Fruit fly (Drosophila melanogaster) whole organism, wandering third instar larva: ENCODE results near the gene Ggt-1.

Source experiments
- CG32264 ChIP-seq: fragments of 200-800 bp; sonication (Bioruptor generic); optimal IDR thresholded peaks from 2 replicates; lab custom pipeline; 2016; ENCODE audit warnings: missing biosample characterization, missing genetic modification characterization
- CG9705 ChIP-seq: fragments of 200-800 bp; sonication (Bioruptor generic); optimal IDR thresholded peaks from 2 replicates; lab custom pipeline; 2018; ENCODE audit warnings: missing biosample characterization, mild to moderate bottlenecking, missing genetic modification characterization
- Dfd ChIP-seq: fragments of >200 bp; optimal IDR thresholded peaks from 2 replicates; lab custom pipeline; 2017; ENCODE audit warnings: missing biosample characterization, missing genetic modification characterization
- Dif ChIP-seq: fragments of 200-275, 200-300 bp; sonication (Bioruptor generic); optimal IDR thresholded peaks from 2 replicates; lab custom pipeline; 2018; ENCODE audit warnings: missing biosample characterization, missing genetic modification characterization; ENCODE audit not compliant: partially characterized antibody
- GATAd ChIP-seq: sonication (Bioruptor generic); optimal IDR thresholded peaks from 2 replicates; lab custom pipeline; 2016; ENCODE audit warnings: missing biosample characterization, missing genetic modification characterization
- HLH106 ChIP-seq: fragments of 200-800 bp; optimal IDR thresholded peaks from 3 replicates; lab custom pipeline; 2019; ENCODE audit warnings: missing biosample characterization, mild to moderate bottlenecking, missing genetic modification characterization, moderate library complexity
- Hnf4 ChIP-seq: fragments of 200-800 bp; sonication (Bioruptor generic); optimal IDR thresholded peaks from 2 replicates; lab custom pipeline; 2016; ENCODE audit warnings: missing biosample characterization, mild to moderate bottlenecking, missing genetic modification characterization
- Hr78 ChIP-seq: fragments of >200 bp; optimal IDR thresholded peaks from 2 replicates; lab custom pipeline; 2017; ENCODE audit warnings: missing biosample characterization, missing genetic modification characterization
- Hr83 ChIP-seq: fragments of 200-300 bp; sonication (Bioruptor generic); optimal IDR thresholded peaks from 2 replicates; lab custom pipeline; 2016; ENCODE audit warnings: missing biosample characterization, mild to moderate bottlenecking, missing genetic modification characterization, moderate library complexity; ENCODE audit not compliant: poor library complexity, severe bottlenecking
- Jra ChIP-seq: sonication (Bioruptor generic); optimal IDR thresholded peaks from 2 replicates; lab custom pipeline; 2016; ENCODE audit warnings: missing biosample characterization, missing genetic modification characterization
- Mio ChIP-seq: sonication (Bioruptor generic); optimal IDR thresholded peaks from 2 replicates; lab custom pipeline; 2016; ENCODE audit warnings: missing biosample characterization, missing genetic modification characterization
- Myc ChIP-seq: fragments of >200 bp; optimal IDR thresholded peaks from 2 replicates; lab custom pipeline; 2017
- N ChIP-seq: fragments of >200 bp; optimal IDR thresholded peaks from 2 replicates; lab custom pipeline; 2018; ENCODE audit warnings: missing biosample characterization, missing external identifiers, missing genetic modification characterization
- OdsH ChIP-seq: fragments of 200-800 bp; sonication (Bioruptor generic); optimal IDR thresholded peaks from 2 replicates; lab custom pipeline; 2016; ENCODE audit warnings: missing biosample characterization, mild to moderate bottlenecking, missing genetic modification characterization
- Rel ChIP-seq, 2 experiments: fragments of 200-800 bp; sonication (Bioruptor generic) in 1 of 2; optimal IDR thresholded peaks; 2 replicates in 1 of 2; 3 replicates in 1 of 2; lab custom pipeline; 2016 to 2019; ENCODE audit warnings: mild to moderate bottlenecking in 2 of 2, missing biosample characterization in 2 of 2, missing genetic modification characterization in 2 of 2, moderate library complexity in 1 of 2
- Sp1 ChIP-seq: fragments of 200-800 bp; sonication (Bioruptor generic); optimal IDR thresholded peaks from 3 replicates; lab custom pipeline; 2019; ENCODE audit warnings: missing biosample characterization, mild to moderate bottlenecking, missing genetic modification characterization, moderate library complexity
- Vsx2 ChIP-seq: fragments of 200-300, 225-300 bp; sonication (Bioruptor generic); optimal IDR thresholded peaks from 2 replicates; lab custom pipeline; 2018; ENCODE audit warnings: missing biosample characterization, missing genetic modification characterization; ENCODE audit not compliant: partially characterized antibody
- br ChIP-seq: fragments of 200-800 bp; sonication (Bioruptor generic); optimal IDR thresholded peaks from 2 replicates; lab custom pipeline; 2016; ENCODE audit warnings: missing biosample characterization, missing genetic modification characterization
- brk ChIP-seq: fragments of 200-800 bp; sonication (Bioruptor generic); optimal IDR thresholded peaks from 2 replicates; lab custom pipeline; 2016; ENCODE audit warnings: missing biosample characterization, mild to moderate bottlenecking, missing genetic modification characterization
- dl ChIP-seq, 2 experiments: fragments of 175-275, 200-275 bp in 1 of 2; fragments of 200-275 bp in 1 of 2; sonication (Bioruptor generic); optimal IDR thresholded peaks; lab custom pipeline; 2018; ENCODE audit warnings: mild to moderate bottlenecking in 2 of 2, missing biosample characterization in 2 of 2, missing genetic modification characterization in 2 of 2, moderate library complexity in 2 of 2; ENCODE audit not compliant: partially characterized antibody in 2 of 2, insufficient read depth in 1 of 2
- dsf ChIP-seq: sonication (Bioruptor generic); optimal IDR thresholded peaks from 2 replicates; lab custom pipeline; 2016; ENCODE audit warnings: missing biosample characterization, missing genetic modification characterization, borderline replicate concordance
- ey ChIP-seq: fragments of 200-800 bp; sonication (Bioruptor generic); optimal IDR thresholded peaks from 2 replicates; lab custom pipeline; 2016; ENCODE audit warnings: missing biosample characterization, missing genetic modification characterization
- foxo ChIP-seq, 2 experiments: fragments of 200-800 bp; sonication (Bioruptor generic); optimal IDR thresholded peaks; 2 replicates in 1 of 2; 3 replicates in 1 of 2; lab custom pipeline; 2016 to 2017; ENCODE audit warnings: missing biosample characterization in 2 of 2, missing genetic modification characterization in 2 of 2
- fru ChIP-seq: fragments of 200-800 bp; sonication (Bioruptor generic); optimal IDR thresholded peaks from 3 replicates; lab custom pipeline; 2016; ENCODE audit warnings: missing biosample characterization, mild to moderate bottlenecking, missing genetic modification characterization
- h ChIP-seq: fragments of 200-800 bp; sonication (Bioruptor generic); optimal IDR thresholded peaks from 3 replicates; lab custom pipeline; 2016; ENCODE audit warnings: missing biosample characterization, mild to moderate bottlenecking, missing genetic modification characterization
- jim ChIP-seq: fragments of 175-275, 200-325 bp; sonication (Bioruptor generic); optimal IDR thresholded peaks from 2 replicates; lab custom pipeline; 2016; ENCODE audit warnings: missing biosample characterization, mild to moderate bottlenecking, missing genetic modification characterization
- pan ChIP-seq: fragments of >200 bp; optimal IDR thresholded peaks from 2 replicates; lab custom pipeline; 2017
- psq ChIP-seq: fragments of 200-800 bp; sonication (Bioruptor generic); optimal IDR thresholded peaks from 3 replicates; lab custom pipeline; 2017; ENCODE audit warnings: missing biosample characterization, mild to moderate bottlenecking, missing genetic modification characterization, moderate library complexity
- rgr ChIP-seq: fragments of 200-800 bp; sonication (Bioruptor generic); optimal IDR thresholded peaks from 3 replicates; lab custom pipeline; 2016; ENCODE audit warnings: missing biosample characterization, mild to moderate bottlenecking, missing genetic modification characterization
- sv ChIP-seq: fragments of 200-800 bp; sonication (Bioruptor generic); optimal IDR thresholded peaks from 3 replicates; lab custom pipeline; 2016; ENCODE audit warnings: missing biosample characterization, missing genetic modification characterization
- tai ChIP-seq: sonication (Bioruptor generic); optimal IDR thresholded peaks from 2 replicates; lab custom pipeline; 2016; ENCODE audit warnings: missing biosample characterization, missing genetic modification characterization
- usp ChIP-seq: fragments of >200 bp; optimal IDR thresholded peaks from 2 replicates; lab custom pipeline; 2017; ENCODE audit warnings: missing biosample characterization, missing genetic modification characterization
- woc ChIP-seq: sonication (Bioruptor generic); optimal IDR thresholded peaks from 2 replicates; lab custom pipeline; 2016; ENCODE audit warnings: missing biosample characterization, mild to moderate bottlenecking, missing genetic modification characterization

The Ggt-1 gene

DNA sequence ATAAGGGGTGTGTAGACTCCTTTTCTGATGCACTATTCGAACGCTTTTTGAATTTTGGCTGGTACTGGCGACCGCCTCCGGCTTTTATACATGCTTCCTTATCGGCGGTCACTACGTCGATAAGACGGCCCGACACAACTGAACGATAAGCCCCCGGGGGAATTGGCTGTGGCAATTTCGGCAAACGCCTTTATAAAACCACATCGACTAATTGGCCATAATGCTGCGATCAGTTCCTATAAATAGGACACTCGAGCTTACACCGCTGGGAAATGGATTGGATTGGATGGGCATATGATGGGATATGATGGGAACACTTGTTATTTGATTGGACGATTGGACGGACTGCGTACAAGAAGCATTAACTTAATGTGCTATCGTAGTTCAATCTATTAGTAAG is 20.4 kb downstream of the Ggt-1 start, which contains the start of gene CG15044:
Gene CG15044, minus strand, starts transcription at position 66 of the 400 bp plus-strand sequence.
- peak; percentile 63 for TF ChIP-seq Vsx2
- no peak for TF ChIP-seq Rel (GFP tag; optimal IDR thresholded peaks at IDR 0.05; lab: Kevin White, UChicago)
- TF ChIP-seq Rel (tag; optimal IDR thresholded peaks at IDR 0.05; lab: Kevin White, UChicago): peak; percentile 8
- TF ChIP-seq usp (GFP tag; lab: Kevin White, UChicago): no peak

DNA sequence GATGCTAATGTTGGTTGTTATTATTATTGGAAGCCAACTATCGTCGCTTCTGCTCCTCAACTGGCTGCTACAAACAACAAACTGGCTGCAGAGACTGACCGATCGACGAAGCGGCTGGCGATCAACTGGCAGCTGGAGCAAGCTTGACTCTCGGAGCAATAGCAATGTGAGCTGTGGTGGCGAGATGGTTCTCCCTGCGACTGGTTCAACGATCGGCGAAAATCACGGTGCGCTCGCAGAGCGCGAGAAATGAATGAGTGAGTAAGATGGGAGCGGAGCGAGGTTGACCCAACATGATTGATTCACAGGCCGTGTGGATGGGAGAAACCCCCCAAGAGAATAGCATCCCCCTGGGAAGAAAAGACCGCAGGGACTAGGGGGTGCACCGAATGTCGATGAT is 22.8 kb downstream of the Ggt-1 start, which contains the start of gene CG15046:
Gene CG15046, minus strand, starts transcription at position 112 of the 400 bp plus-strand sequence.
- TF ChIP-seq Dfd (GFP tag; lab: Kevin White, UChicago): no peak
- no peak for TF ChIP-seq OdsH (GFP tag; lab: Kevin White, UChicago)
- no peak for TF ChIP-seq sv (GFP tag; lab: Kevin White, UChicago)
- TF ChIP-seq Mio (GFP tag; lab: Kevin White, UChicago): no peak
- TF ChIP-seq CG32264: no peak
- no peak for TF ChIP-seq dsf (GFP tag; lab: Kevin White, UChicago)
- TF ChIP-seq Hr78 (GFP tag; lab: Kevin White, UChicago): no peak
- no peak for TF ChIP-seq Sp1
- no peak for TF ChIP-seq CG9705 (GFP tag; lab: Kevin White, UChicago)
- peak; percentile 61 for TF ChIP-seq Dif (GFP tag; lab: Kevin White, UChicago)
- no peak for TF ChIP-seq jim (GFP tag; lab: Kevin White, UChicago)
- TF ChIP-seq GATAd (GFP tag; lab: Kevin White, UChicago): no peak
- TF ChIP-seq h (GFP tag; lab: Kevin White, UChicago): no peak
- no peak for TF ChIP-seq usp (GFP tag; lab: Kevin White, UChicago)
- no peak for TF ChIP-seq tai (GFP tag; lab: Kevin White, UChicago)
- no peak for TF ChIP-seq HLH106
- no peak for TF ChIP-seq ey
- no peak for TF ChIP-seq psq (GFP tag; lab: Kevin White, UChicago)
- peak; percentile 72 to 73 for TF ChIP-seq dl (GFP tag; optimal IDR thresholded peaks at IDR 0.05; lab: Kevin White, UChicago; ENCODE audit: insufficient read depth in 1 of 2, partially characterized antibody in 2 of 2)
- TF ChIP-seq Vsx2: peak; percentile 29
- no peak for TF ChIP-seq Hr83 (GFP tag; lab: Kevin White, UChicago)
- no peak for TF ChIP-seq brk (GFP tag; lab: Kevin White, UChicago)
- no peak for TF ChIP-seq Myc
- no peak for TF ChIP-seq br
- TF ChIP-seq pan (lab: Kevin White, UChicago): no peak
- TF ChIP-seq N (GFP tag; lab: Kevin White, UChicago): no peak
- no peak for TF ChIP-seq Rel (GFP tag; optimal IDR thresholded peaks at IDR 0.05; lab: Kevin White, UChicago)
- peak; percentile 38 for TF ChIP-seq Rel (tag; optimal IDR thresholded peaks at IDR 0.05; lab: Kevin White, UChicago)
- TF ChIP-seq fru: no peak

DNA sequence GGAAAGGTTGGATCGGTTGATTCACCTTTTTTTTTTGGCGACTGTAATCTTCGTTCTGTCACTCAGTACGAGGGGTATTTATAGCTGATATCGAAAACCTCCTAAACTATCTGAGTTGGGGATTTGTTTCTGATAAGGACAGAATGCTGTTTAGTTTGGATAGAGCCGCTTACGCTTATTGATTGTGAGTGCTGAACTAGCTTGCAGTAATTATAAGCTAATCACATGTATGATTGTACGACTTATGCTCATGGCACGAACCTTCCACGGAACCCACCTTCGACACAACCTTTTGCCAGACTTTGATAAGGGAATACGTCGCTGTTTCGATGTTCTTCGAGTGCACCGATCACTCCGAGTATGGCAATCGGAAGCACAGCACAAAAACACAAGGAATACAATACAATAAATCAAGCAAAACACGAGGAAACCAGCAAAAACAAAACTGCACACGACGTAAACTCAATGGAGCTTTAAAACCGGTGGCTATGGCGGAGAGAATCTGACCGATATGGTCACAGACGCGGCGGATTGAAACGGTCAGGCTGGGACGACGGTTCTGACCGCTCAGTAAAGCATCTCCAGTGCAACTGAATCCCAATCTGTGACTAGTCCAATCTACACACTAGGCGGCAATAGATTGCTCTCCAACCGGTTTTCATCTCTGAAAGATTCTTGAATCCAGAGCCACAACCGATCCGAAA is 25.8 kb downstream of the Ggt-1 start, which contains the start of gene psh:
Gene psh, minus strand, starts transcription at position 566 of the 704 bp plus-strand sequence.
- no peak for TF ChIP-seq Jra (GFP tag; lab: Kevin White, UChicago)
- TF ChIP-seq CG32264: no peak
- no peak for TF ChIP-seq tai (GFP tag; lab: Kevin White, UChicago)
- TF ChIP-seq foxo (GFP tag; optimal IDR thresholded peaks at IDR 0.05; lab: Kevin White, UChicago): peak in 1 of 2 experiments; percentile 19
- no peak for TF ChIP-seq rgr (GFP tag; lab: Kevin White, UChicago)
- TF ChIP-seq Hr83 (GFP tag; lab: Kevin White, UChicago): no peak
- TF ChIP-seq br: no peak

dm6 chrX:18483261-18484218 is 28.8 kb downstream of the Ggt-1 start, which contains the start of gene Hayan:
Gene Hayan, minus strand, starts transcription at chrX:18483772.
- peak in 1 of 2 experiments; percentile 12 for TF ChIP-seq dl (GFP tag; optimal IDR thresholded peaks at IDR 0.05; lab: Kevin White, UChicago; ENCODE audit: insufficient read depth in 1 of 2, partially characterized antibody in 2 of 2)
- peak; percentile 79 for TF ChIP-seq Vsx2
- peak; percentile 53 for TF ChIP-seq br
- TF ChIP-seq Myc: no peak
- TF ChIP-seq Dif (GFP tag; lab: Kevin White, UChicago): peak; percentile 78
- peak; percentile 69 for TF ChIP-seq Sp1
- no peak for TF ChIP-seq Rel (GFP tag; optimal IDR thresholded peaks at IDR 0.05; lab: Kevin White, UChicago)
- peak; percentile 89 for TF ChIP-seq Rel (tag; optimal IDR thresholded peaks at IDR 0.05; lab: Kevin White, UChicago)
- peak; percentile 19 for TF ChIP-seq Hnf4 (GFP tag; lab: Kevin White, UChicago)
- no peak for TF ChIP-seq GATAd (GFP tag; lab: Kevin White, UChicago)
- TF ChIP-seq Hr83 (GFP tag; lab: Kevin White, UChicago): peak; percentile 12
- peak; percentile 82 for TF ChIP-seq woc
- no peak for TF ChIP-seq CG9705 (GFP tag; lab: Kevin White, UChicago)
- peak; percentile 45 for TF ChIP-seq fru
- peak; percentile 31 for TF ChIP-seq h (GFP tag; lab: Kevin White, UChicago)
